Worm (Caenorhabditis elegans) whole organism, young adult: Measurements from ENCODE around the gene H03G16.1.

Source experiments
- aptf-3 ChIP-seq: fragments of 200-800 bp; sonication (Bioruptor generic); IDR thresholded peaks from 2 replicates; pipeline ENCODE4 v1.3.6; 2022; ENCODE audit warnings: missing genetic modification characterization, missing compliant biosample characterization
- egrh-3 ChIP-seq: fragments of 200-800 bp; sonication (Bioruptor generic); IDR thresholded peaks from 2 replicates; pipeline ENCODE4 v1.3.6; 2022; ENCODE audit warnings: missing genetic modification reagents, missing genetic modification characterization, missing compliant biosample characterization
- fkh-3 ChIP-seq: sonication (generic microtip); optimal IDR thresholded peaks from 2 replicates; lab custom pipeline; 2016; ENCODE audit warnings: mild to moderate bottlenecking, missing genetic modification characterization, missing compliant biosample characterization
- sea-2 ChIP-seq: fragments of 200-800 bp; sonication (Bioruptor generic); IDR thresholded peaks from 2 replicates; pipeline ENCODE4 v1.3.6; 2022; ENCODE audit warnings: missing genetic modification characterization, missing compliant biosample characterization

ce11 chrX:15042549-15042948 is 11.1 kb upstream of the H03G16.1 start:
- TF ChIP-seq sea-2 (GFP tag; lab: Robert Waterston, UW) (no peak), fkh-3 (no peak), aptf-3 (GFP tag; lab: Robert Waterston, UW) (no peak), egrh-3 (no peak)
